Worm (Caenorhabditis elegans) whole organism, L1 larva: ENCODE results near the gene F58E6.6.

Experiments
- ets-5 ChIP-seq: fragments of 200-800 bp; sonication (Bioruptor generic); IDR thresholded peaks from 2 replicates; pipeline ENCODE4 v1.3.6; 2022; ENCODE audit warnings: missing genetic modification characterization, missing compliant biosample characterization
- nhr-12 ChIP-seq: sonication (generic microtip); optimal IDR thresholded peaks from 2 replicates; lab custom pipeline; 2017; ENCODE audit warnings: missing biosample characterization, missing genetic modification characterization

DNA sequence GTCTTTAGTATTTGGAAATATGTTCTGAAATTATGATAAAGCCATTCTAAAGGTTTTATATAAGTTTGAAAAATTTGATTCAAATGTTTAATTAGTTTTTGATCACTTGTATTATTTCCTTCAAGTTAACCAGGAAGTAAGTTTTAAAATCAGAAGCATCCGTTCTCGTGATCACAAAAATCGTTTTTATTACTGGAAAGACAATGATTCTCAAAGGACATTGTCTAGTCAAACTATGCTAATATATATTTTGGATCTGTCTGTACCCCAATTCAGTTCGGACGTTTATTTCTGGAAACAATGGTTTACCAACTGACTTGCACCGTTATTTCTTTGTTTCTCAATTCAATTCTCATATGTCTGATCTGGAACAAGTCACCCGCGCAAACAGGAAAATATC, 36.4 kb downstream of the F58E6.6 start, which contains the start of gene str-188:
- no peak for TF ChIP-seq nhr-12 (tag; lab: Kevin White, UChicago)
- TF ChIP-seq ets-5 (GFP tag; lab: Robert Waterston, UW), result no peak
